ENCODE assay signal across 1 fruit fly cellular context in the genomic region with DNA sequence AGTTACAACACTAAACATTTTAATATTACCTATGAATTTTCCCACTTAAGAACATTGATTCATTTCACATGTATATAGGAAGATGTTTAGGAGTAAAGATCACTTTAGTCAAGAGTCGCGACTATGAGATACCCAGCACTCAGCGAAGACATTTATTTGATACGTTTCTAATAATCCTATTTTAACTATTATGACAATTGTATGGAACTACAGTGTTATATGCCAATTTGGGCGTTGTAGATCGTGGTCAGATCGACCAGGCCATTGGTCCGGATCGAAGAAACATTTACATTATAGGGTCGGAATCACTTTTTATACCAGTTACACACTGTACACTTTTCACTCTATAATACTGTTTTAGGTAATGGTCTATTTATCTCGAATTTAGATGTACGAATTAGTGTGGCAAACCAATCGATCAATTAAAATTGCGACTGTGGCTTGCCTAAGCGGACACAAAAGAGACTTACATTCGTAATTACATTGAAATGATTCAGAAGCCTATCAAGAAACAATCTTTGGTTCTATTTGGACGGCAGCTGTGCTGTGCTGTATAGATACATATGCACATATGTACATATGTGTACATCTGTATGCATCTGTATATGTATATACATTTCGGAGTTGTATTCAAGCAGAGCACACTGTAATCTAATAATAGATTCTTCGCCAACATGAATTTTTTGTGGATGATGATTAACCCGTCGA.
TF ChIP-seq lines count a peak whose summit lies in the region.

No protein-coding gene starts in this region.

TF ChIP-seq in whole organism, embryonic, 481 proteins besides CTCF, POLR2A, EP300 and RAD21 (continued from another document):
- TF ChIP-seq CG6683 (GFP tag; optimal IDR thresholded peaks at IDR 0.05; lab: Kevin White, UChicago) = no peak
- peak; percentile 12 for TF ChIP-seq CG12769 (tag; optimal IDR thresholded peaks at IDR 0.05; lab: Kevin White, UChicago)
- TF ChIP-seq zf30C (GFP tag; optimal IDR thresholded peaks at IDR 0.05; lab: Kevin White, UChicago) = no peak
- TF ChIP-seq chinmo (GFP tag; IDR thresholded peaks at IDR 0.05; lab: Robert Waterston, UW; ENCODE audit: partially characterized antibody) = 0 out of 4 replicates have a peak, but pooled peaks have one; percentile 60
- no peak for TF ChIP-seq Lpt (GFP tag; optimal IDR thresholded peaks at IDR 0.05; lab: Kevin White, UChicago)
- TF ChIP-seq vnd (GFP tag; IDR thresholded peaks at IDR 0.05; lab: Robert Waterston, UW; ENCODE audit: partially characterized antibody) = no peak
- TF ChIP-seq ato (GFP tag; IDR thresholded peaks at IDR 0.05; lab: Robert Waterston, UW; ENCODE audit: partially characterized antibody) = no peak
- TF ChIP-seq pnt (GFP tag; optimal IDR thresholded peaks at IDR 0.05; lab: Kevin White, UChicago) = no peak
- TF ChIP-seq CG1233 (GFP tag; optimal IDR thresholded peaks at IDR 0.05; lab: Kevin White, UChicago) = no peak
- no peak for TF ChIP-seq Ravus (GFP tag; IDR thresholded peaks at IDR 0.05; lab: Robert Waterston, UW)
- no peak for TF ChIP-seq CG10979 (tag; optimal IDR thresholded peaks at IDR 0.05; lab: Kevin White, UChicago)
- no peak for TF ChIP-seq B-H2 (GFP tag; optimal IDR thresholded peaks at IDR 0.05; lab: Kevin White, UChicago)
- no peak for TF ChIP-seq ash1 (GFP tag; optimal IDR thresholded peaks at IDR 0.05; lab: Kevin White, UChicago)
- peak; percentile 56 for TF ChIP-seq Med (GFP tag; lab: Kevin White, UChicago)
- no peak for TF ChIP-seq Mes4 (GFP tag; optimal IDR thresholded peaks at IDR 0.05; lab: Kevin White, UChicago)
- 0 out of 3 replicates have a peak, but pooled peaks have one; percentile 7 for TF ChIP-seq CG6791 (GFP tag; IDR thresholded peaks at IDR 0.05; lab: Robert Waterston, UW; ENCODE audit: partially characterized antibody)
- TF ChIP-seq CG3838 (GFP tag; optimal IDR thresholded peaks at IDR 0.05; lab: Kevin White, UChicago) = no peak
- TF ChIP-seq cad (GFP tag; optimal IDR thresholded peaks at IDR 0.05; lab: Kevin White, UChicago) = no peak
- TF ChIP-seq danr (GFP tag; IDR thresholded peaks at IDR 0.05; lab: Robert Waterston, UW) = no peak
- no peak for TF ChIP-seq ap (GFP tag; IDR thresholded peaks at IDR 0.05; lab: Robert Waterston, UW)
- TF ChIP-seq twi (tag; optimal IDR thresholded peaks at IDR 0.05; lab: Kevin White, UChicago) = peak; percentile 59
- no peak for TF ChIP-seq onecut (GFP tag; IDR thresholded peaks at IDR 0.05; lab: Robert Waterston, UW)
- no peak for TF ChIP-seq C15 (GFP tag; IDR thresholded peaks at IDR 0.05; lab: Robert Waterston, UW)
- TF ChIP-seq grn (GFP tag; optimal IDR thresholded peaks at IDR 0.05; lab: Kevin White, UChicago) = no peak
- no peak for TF ChIP-seq CG15269 (tag; optimal IDR thresholded peaks at IDR 0.05; lab: Kevin White, UChicago)
- no peak for TF ChIP-seq CG12219 (GFP tag; optimal IDR thresholded peaks at IDR 0.05; lab: Kevin White, UChicago)
- TF ChIP-seq Camta (GFP tag; optimal IDR thresholded peaks at IDR 0.05; lab: Kevin White, UChicago) = no peak
- no peak for TF ChIP-seq tna (GFP tag; IDR thresholded peaks at IDR 0.05; lab: Robert Waterston, UW; ENCODE audit: partially characterized antibody)
- TF ChIP-seq odd (GFP tag; optimal IDR thresholded peaks at IDR 0.05; lab: Kevin White, UChicago) = no peak
- TF ChIP-seq Hr78 (GFP tag; optimal IDR thresholded peaks at IDR 0.05; lab: Kevin White, UChicago) = no peak
- no peak for TF ChIP-seq BEAF-32 (GFP tag; optimal IDR thresholded peaks at IDR 0.05; lab: Kevin White, UChicago)
- no peak for TF ChIP-seq vfl (GFP tag; optimal IDR thresholded peaks at IDR 0.05; lab: Kevin White, UChicago)
- TF ChIP-seq CG17829 (tag; optimal IDR thresholded peaks at IDR 0.05; lab: Kevin White, UChicago) = no peak
- TF ChIP-seq en (GFP tag; optimal IDR thresholded peaks at IDR 0.05; lab: Kevin White, UChicago) = no peak
- no peak for TF ChIP-seq scrt (GFP tag; optimal IDR thresholded peaks at IDR 0.05; lab: Kevin White, UChicago)
- TF ChIP-seq sisA (GFP tag; IDR thresholded peaks at IDR 0.05; lab: Robert Waterston, UW) = no peak
- TF ChIP-seq eyg (GFP tag; optimal IDR thresholded peaks at IDR 0.05; lab: Kevin White, UChicago) = no peak
